Worm (Caenorhabditis elegans) whole organism, L2 larva: ENCODE data around the gene nhr-277.

Experiments used
- R02D3.7 ChIP-seq: fragments of 150-350 bp; optimal IDR thresholded peaks from 2 replicates; lab custom pipeline; 2014; ENCODE audit warnings: missing biosample characterization, missing genetic modification characterization
- ceh-82 ChIP-seq: fragments of 150-350 bp; optimal IDR thresholded peaks from 2 replicates; lab custom pipeline; 2014; ENCODE audit warnings: missing biosample characterization, missing genetic modification characterization
- fos-1 ChIP-seq: fragments of 150-350 bp; optimal IDR thresholded peaks from 2 replicates; lab custom pipeline; 2014; ENCODE audit warnings: missing biosample characterization, missing genetic modification characterization
- mdl-1 ChIP-seq, 2 experiments: fragments of 150-350 bp in 1 of 2; sonication (generic microtip) in 1 of 2; optimal IDR thresholded peaks; 2 replicates each; lab custom pipeline; 2017; ENCODE audit warnings: missing biosample characterization in 2 of 2, missing genetic modification characterization in 2 of 2
- nhr-11 ChIP-seq: fragments of 150-350 bp; optimal IDR thresholded peaks from 2 replicates; lab custom pipeline; 2014; ENCODE audit warnings: missing biosample characterization, missing genetic modification characterization
- nhr-25 ChIP-seq: fragments of 150-350 bp; sonication (generic microtip); optimal IDR thresholded peaks from 3 replicates; lab custom pipeline; 2014; ENCODE audit warnings: missing biosample characterization, missing genetic modification characterization
- nhr-77 ChIP-seq: fragments of 150-350 bp; optimal IDR thresholded peaks from 2 replicates; lab custom pipeline; 2014; ENCODE audit warnings: missing biosample characterization, missing genetic modification characterization
- skn-1 ChIP-seq: sonication (generic microtip); optimal IDR thresholded peaks from 2 replicates; lab custom pipeline; 2017; ENCODE audit warnings: missing biosample characterization, missing genetic modification characterization
- ztf-11 ChIP-seq: sonication (generic microtip); optimal IDR thresholded peaks from 2 replicates; lab custom pipeline; 2017; ENCODE audit warnings: missing biosample characterization, missing genetic modification characterization

- TF ChIP-seq mdl-1 (tag; optimal IDR thresholded peaks at IDR 0.05; lab: Kevin White, UChicago) (no peak), ztf-11 (no peak), ceh-82 (tag; lab: Kevin White, UChicago) (no peak), nhr-25 (tag; lab: Kevin White, UChicago) (no peak), fos-1 (tag; lab: Kevin White, UChicago) (no peak), nhr-11 (tag; lab: Kevin White, UChicago) (no peak), nhr-77 (tag; lab: Kevin White, UChicago) (no peak), skn-1 (tag; lab: Kevin White, UChicago) (no peak), R02D3.7 (tag; lab: Kevin White, UChicago) (no peak)
These were observed 27.3 kb downstream of the nhr-277 start for ce11 chrIV:2770067-2770466.
